Worm (Caenorhabditis elegans) whole organism, early embryonic: Measurements from ENCODE around the gene irld-66.

Experiments
- B0310.2 ChIP-seq: sonication (generic microtip); optimal IDR thresholded peaks from 2 replicates; lab custom pipeline; 2016; ENCODE audit warnings: mild to moderate bottlenecking, missing genetic modification characterization, missing compliant biosample characterization
- aly-1 ChIP-seq: sonication (generic microtip); optimal IDR thresholded peaks from 2 replicates; lab custom pipeline; 2016; ENCODE audit warnings: missing genetic modification characterization, missing compliant biosample characterization
- ama-1 ChIP-seq: fragments of 150-350 bp; optimal IDR thresholded peaks from 2 replicates; lab custom pipeline; 2014
- ceh-36 ChIP-seq: sonication (generic microtip); optimal IDR thresholded peaks from 2 replicates; lab custom pipeline; 2016; ENCODE audit warnings: missing genetic modification characterization, inconsistent platforms, missing compliant biosample characterization
- hnd-1 ChIP-seq: sonication (generic microtip); optimal IDR thresholded peaks from 2 replicates; lab custom pipeline; 2016; ENCODE audit warnings: missing genetic modification characterization, missing compliant biosample characterization
- pes-1 ChIP-seq: fragments of 200-800 bp; sonication (Bioruptor generic); IDR thresholded peaks from 2 replicates; pipeline ENCODE4 v1.3.6; 2022; ENCODE audit warnings: missing genetic modification reagents, missing genetic modification characterization, missing compliant biosample characterization

DNA sequence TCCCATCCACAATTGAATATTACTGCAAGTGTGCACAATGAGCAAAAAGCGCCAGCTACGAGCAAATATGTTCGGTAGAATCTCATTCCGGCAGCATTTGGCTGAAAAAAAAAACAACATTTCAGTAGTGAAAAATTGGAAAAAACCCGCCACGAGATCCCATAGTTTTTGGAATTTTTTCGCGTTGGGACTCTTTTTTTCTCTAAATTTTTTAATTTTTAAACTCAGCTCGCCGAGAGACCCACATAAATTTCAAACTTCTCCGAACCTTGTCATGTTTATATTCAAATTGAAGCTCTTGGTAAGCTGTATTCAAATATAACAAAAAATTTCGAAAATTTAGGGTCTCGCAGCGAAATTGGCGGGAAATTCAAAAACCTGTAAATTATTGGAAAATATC lies 46.4 kb downstream of the irld-66 start, which contains the start of gene sqv-2:
- no peak for TF ChIP-seq aly-1 (tag; lab: Kevin White, UChicago)
- TF ChIP-seq pes-1 (GFP tag; lab: Robert Waterston, UW): no peak
- TF ChIP-seq ceh-36: no peak
- no peak for TF ChIP-seq hnd-1 (tag; lab: Kevin White, UChicago)
- no peak for TF ChIP-seq B0310.2
- TF ChIP-seq ama-1 (lab: Kevin White, UChicago): no peak
